Worm (Caenorhabditis elegans): ENCODE measurements around the gene srw-108.

DNA sequence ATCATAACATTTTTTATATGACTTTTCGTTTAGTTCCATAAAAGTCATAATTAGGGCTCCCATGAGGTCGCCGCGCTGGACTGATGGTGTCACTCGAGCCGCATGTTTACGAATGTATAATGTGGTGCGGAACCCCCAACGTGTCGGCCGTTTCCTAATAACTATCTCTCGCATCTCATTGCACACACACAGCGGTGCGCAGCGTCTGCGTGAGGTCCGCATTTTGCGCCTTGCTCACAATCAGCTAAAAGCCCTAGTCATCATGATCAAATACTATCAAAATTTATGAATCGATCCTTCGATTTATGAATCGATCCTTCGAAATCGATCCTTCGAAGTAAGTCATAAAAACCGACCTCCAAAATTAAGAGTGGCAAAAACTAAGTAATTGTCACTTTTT is 32.2 kb downstream of the srw-108 start, which contains the start of gene srx-7:
- TF ChIP-seq nhr-11 (tag; optimal IDR thresholded peaks at IDR 0.05) (no peak), ZK546.5 (tag; optimal IDR thresholded peaks at IDR 0.05) (no peak), pha-4 (GFP tag; IDR thresholded peaks at IDR 0.05) (no peak), pha-4 (tag; optimal IDR thresholded peaks at IDR 0.05) (no peak), ztf-11 (tag; optimal IDR thresholded peaks at IDR 0.05) (no peak), ctbp-1 (GFP tag; IDR thresholded peaks at IDR 0.05) (no peak)

Measured in whole organism, L4 larva.